Fruit fly (Drosophila melanogaster) Kc167 (cell line): ENCODE measurements around the gene CG32259.

Experiments
- Myc ChIP-seq: fragments of >200 bp; optimal IDR thresholded peaks from 2 replicates; lab custom pipeline; 2017; ENCODE audit warnings: missing external identifiers
- Sin3A ChIP-seq: fragments of >200 bp; optimal IDR thresholded peaks from 2 replicates; lab custom pipeline; 2018; ENCODE audit warnings: missing external identifiers
- h ChIP-seq: fragments of >200 bp; optimal IDR thresholded peaks from 3 replicates; lab custom pipeline; 2018; ENCODE audit warnings: missing external identifiers
- insv ChIP-seq: fragments of >200 bp; optimal IDR thresholded peaks from 3 replicates; lab custom pipeline; 2018; ENCODE audit warnings: missing external identifiers
- psq ChIP-seq: fragments of >200 bp; optimal IDR thresholded peaks from 2 replicates; lab custom pipeline; 2017; ENCODE audit warnings: missing external identifiers
- ttk ChIP-seq: sonication (Bioruptor generic); optimal IDR thresholded peaks from 2 replicates; lab custom pipeline; 2017; ENCODE audit warnings: missing external identifiers

DNA sequence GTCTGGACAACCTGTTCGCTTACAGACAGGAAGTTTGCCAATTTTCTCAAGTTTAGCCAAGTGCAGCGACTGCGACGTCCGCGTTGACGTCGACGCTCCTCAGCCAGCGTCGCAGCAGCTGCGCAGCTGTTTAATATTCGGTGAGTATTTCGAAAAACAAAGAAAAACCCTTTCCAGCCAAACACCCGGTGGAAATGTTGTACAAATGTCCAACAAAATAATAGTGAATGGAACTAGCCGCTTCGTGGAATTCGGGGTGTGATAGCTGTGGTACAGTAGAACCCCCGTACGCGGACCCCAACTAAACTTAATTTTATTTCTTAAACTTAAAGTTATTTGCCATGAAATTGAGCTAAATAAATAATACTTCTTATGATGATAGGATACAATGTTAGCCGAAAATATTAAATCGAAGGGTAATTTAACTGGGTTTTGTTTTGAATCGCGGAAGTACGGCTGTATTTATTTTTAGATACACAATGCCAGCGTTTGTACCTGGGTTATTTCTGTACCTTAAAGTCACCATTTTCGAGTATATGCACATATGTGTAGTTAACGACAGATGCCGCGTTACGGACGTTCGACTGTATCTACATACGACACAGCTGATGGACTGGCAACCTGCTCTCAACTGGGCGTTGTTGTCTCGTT, 39.8 kb downstream of the CG32259 start:
- TF ChIP-seq Myc (lab: Kevin White, UChicago) = no peak
- TF ChIP-seq h (lab: Kevin White, UChicago) = no peak
- no peak for TF ChIP-seq Sin3A (lab: Kevin White, UChicago)
- TF ChIP-seq psq (lab: Kevin White, UChicago) = no peak
- TF ChIP-seq insv (lab: Kevin White, UChicago) = no peak
- TF ChIP-seq ttk = no peak
